Fruit fly (Drosophila melanogaster) S2 (cell line): ENCODE measurements around the gene CG7542.

Source experiments
- CG8478 ChIP-seq: fragments of >200 bp; optimal IDR thresholded peaks from 2 replicates; lab custom pipeline; 2018
- CTCF ChIP-seq, 2 experiments: fragments of >200 bp; optimal IDR thresholded peaks; 2 replicates each; lab custom pipeline; 2018

DNA sequence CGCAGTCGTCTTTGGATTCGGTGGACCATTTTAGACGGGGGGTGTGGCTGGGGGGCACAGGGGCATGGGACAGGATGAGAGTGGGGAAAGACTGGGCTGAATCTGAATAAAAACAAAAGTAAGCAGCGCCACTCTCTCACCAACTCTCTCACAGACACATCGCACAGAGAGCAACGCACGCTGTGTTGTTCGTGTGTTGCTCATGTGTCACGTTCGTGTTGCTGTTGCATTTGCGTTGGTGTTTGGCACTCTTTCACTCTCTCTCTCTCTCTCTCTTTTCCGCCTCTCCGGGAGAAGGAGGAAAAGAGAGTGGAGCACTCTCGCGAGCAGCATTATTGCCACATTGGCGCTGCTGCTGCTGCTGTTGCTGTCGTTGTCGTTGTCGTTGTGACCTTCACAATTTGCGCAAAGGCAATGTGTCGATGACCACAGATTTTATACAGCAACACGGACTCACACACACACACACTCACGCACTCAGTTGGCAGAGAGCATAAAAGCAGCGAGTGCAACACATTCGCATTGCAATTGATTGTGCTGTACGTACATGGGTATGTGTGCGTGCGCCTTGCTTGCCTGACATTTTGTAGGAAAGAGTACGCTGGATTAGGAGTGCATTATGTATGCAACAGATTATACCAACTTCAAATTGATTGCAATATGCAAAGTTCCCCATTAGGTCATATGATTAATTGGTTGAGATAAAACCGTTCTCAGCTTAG is 14.1 kb downstream of the CG7542 start:
- TF ChIP-seq CTCF (optimal IDR thresholded peaks at IDR 0.05; lab: Kevin White, UChicago) = no peak
- TF ChIP-seq CG8478 = no peak
